Fruit fly (Drosophila melanogaster) whole organism, embryonic: ENCODE data around the gene phtm.
A peak's percentile ranks its signal among the peaks of the same experiment; 100 is the strongest.

Experiments used
- Aef1 ChIP-seq: fragments of 200-800 bp; sonication (Bioruptor generic); IDR thresholded peaks from 3 replicates; pipeline ENCODE4 v1.3.6; 2022; ENCODE audit warnings: missing biosample characterization, missing genetic modification characterization
- CG10274 ChIP-seq: fragments of 200-800 bp; sonication (Bioruptor generic); optimal IDR thresholded peaks from 3 replicates; lab custom pipeline; 2017; ENCODE audit warnings: missing biosample characterization, mild to moderate bottlenecking, missing genetic modification characterization
- CG11247 ChIP-seq: fragments of 200-800 bp; sonication (Bioruptor generic); IDR thresholded peaks from 2 replicates; pipeline ENCODE4 v1.3.6; 2022; ENCODE audit warnings: missing biosample characterization, missing genetic modification characterization
- CG12236 ChIP-seq: fragments of 200-800 bp; sonication (Bioruptor generic); optimal IDR thresholded peaks from 2 replicates; lab custom pipeline; 2016; ENCODE audit warnings: missing biosample characterization, missing genetic modification characterization
- CG12659 ChIP-seq: fragments of 200-800 bp; sonication (Bioruptor generic); optimal IDR thresholded peaks from 3 replicates; lab custom pipeline; 2017; ENCODE audit warnings: mild to moderate bottlenecking, missing biosample characterization, missing genetic modification reagents, missing genetic modification characterization
- CG12744 ChIP-seq: fragments of 200-800 bp; sonication (Bioruptor generic); optimal IDR thresholded peaks from 2 replicates; lab custom pipeline; 2016; ENCODE audit warnings: missing biosample characterization, missing genetic modification characterization
- CG16779 ChIP-seq: fragments of 200-800 bp; sonication (Bioruptor generic); IDR thresholded peaks from 2 replicates; pipeline ENCODE4 v1.3.6; 2022; ENCODE audit warnings: missing biosample characterization, missing genetic modification characterization
- CG16863 ChIP-seq: fragments of 200-800 bp; sonication (Bioruptor generic); optimal IDR thresholded peaks from 3 replicates; lab custom pipeline; 2016; ENCODE audit warnings: missing biosample characterization, missing genetic modification characterization
- CG17612 ChIP-seq: fragments of 200-800 bp; sonication (Bioruptor generic); IDR thresholded peaks from 2 replicates; pipeline ENCODE4 v1.3.6; 2022; ENCODE audit warnings: missing biosample characterization, missing genetic modification characterization
- CG32767 ChIP-seq: fragments of 200-800 bp; sonication (Bioruptor generic); IDR thresholded peaks from 2 replicates; pipeline ENCODE4 v1.3.6; 2022; ENCODE audit warnings: missing biosample characterization, missing genetic modification characterization
- CG3726 ChIP-seq: fragments of 200-800 bp; sonication (Bioruptor generic); IDR thresholded peaks from 3 replicates; pipeline ENCODE4, ENCODE4 v1.3.6; 2022; ENCODE audit warnings: missing biosample characterization, missing genetic modification characterization
- CG4617 ChIP-seq: fragments of 200-800 bp; sonication (Bioruptor generic); optimal IDR thresholded peaks from 3 replicates; lab custom pipeline; 2016; ENCODE audit warnings: missing biosample characterization, missing genetic modification characterization, borderline replicate concordance
- CG6175 ChIP-seq: fragments of 200-800 bp; sonication (Bioruptor generic); IDR thresholded peaks from 3 replicates; pipeline ENCODE4 v1.3.6; 2022; ENCODE audit warnings: missing biosample characterization, missing genetic modification characterization
- CG6765 ChIP-seq: fragments of 200-800 bp; sonication (Bioruptor generic); optimal IDR thresholded peaks from 3 replicates; lab custom pipeline; 2017; ENCODE audit warnings: missing biosample characterization, mild to moderate bottlenecking, missing genetic modification characterization
- CG7745 ChIP-seq: fragments of 200-800 bp; sonication (Bioruptor generic); optimal IDR thresholded peaks from 2 replicates; lab custom pipeline; 2018; ENCODE audit warnings: missing biosample characterization, mild to moderate bottlenecking, missing genetic modification characterization, moderate library complexity
- Chrac-16 ChIP-seq: fragments of 200-800 bp; sonication (Bioruptor generic); optimal IDR thresholded peaks from 3 replicates; lab custom pipeline; 2016; ENCODE audit warnings: missing biosample characterization, missing genetic modification characterization
- Dip2 ChIP-seq: fragments of 200-800 bp; sonication (Bioruptor generic); IDR thresholded peaks from 2 replicates; pipeline ENCODE4 v1.3.6; 2022; ENCODE audit warnings: missing biosample characterization, missing genetic modification characterization
- Fer2 ChIP-seq: fragments of 200-800 bp; sonication (Bioruptor generic); optimal IDR thresholded peaks from 2 replicates; lab custom pipeline; 2018; ENCODE audit warnings: missing biosample characterization, mild to moderate bottlenecking, missing genetic modification characterization, moderate library complexity
- H2.0 ChIP-seq: fragments of 200-800 bp; sonication (Bioruptor generic); IDR thresholded peaks from 2 replicates; pipeline ENCODE4 v1.3.6; 2022; ENCODE audit warnings: missing biosample characterization, missing genetic modification characterization
- HLHmδ ChIP-seq: fragments of 200-800 bp; sonication (Bioruptor generic); optimal IDR thresholded peaks from 2 replicates; lab custom pipeline; 2018; ENCODE audit warnings: missing biosample characterization, mild to moderate bottlenecking, missing genetic modification characterization, moderate library complexity
- Hr3 ChIP-seq: fragments of 200-800 bp; sonication (Bioruptor generic); optimal IDR thresholded peaks from 3 replicates; lab custom pipeline; 2016; ENCODE audit warnings: missing biosample characterization, missing genetic modification characterization
- Max ChIP-seq: fragments of 200-800 bp; sonication (Bioruptor generic); optimal IDR thresholded peaks from 2 replicates; lab custom pipeline; 2016; ENCODE audit warnings: missing biosample characterization, mild to moderate bottlenecking, missing genetic modification characterization
- NK7.1 ChIP-seq: fragments of 200-800 bp; sonication (Bioruptor generic); optimal IDR thresholded peaks from 3 replicates; lab custom pipeline; 2016; ENCODE audit warnings: missing biosample characterization, missing genetic modification characterization
- NfI ChIP-seq: fragments of 200-800 bp; sonication (Bioruptor generic); optimal IDR thresholded peaks from 3 replicates; lab custom pipeline; 2018; ENCODE audit warnings: missing biosample characterization, mild to moderate bottlenecking, missing genetic modification characterization, moderate library complexity
- Opbp ChIP-seq: fragments of 200-800 bp; sonication (Bioruptor generic); IDR thresholded peaks from 3 replicates; pipeline ENCODE4 v1.3.6; 2022; ENCODE audit warnings: missing biosample characterization, missing genetic modification characterization; ENCODE audit not compliant: partially characterized antibody
- Sry-δ ChIP-seq: fragments of 200-800 bp; sonication (Bioruptor generic); optimal IDR thresholded peaks from 2 replicates; lab custom pipeline; 2016; ENCODE audit warnings: missing biosample characterization, missing genetic modification characterization
- Usf ChIP-seq: fragments of 200-800 bp; sonication (Bioruptor generic); optimal IDR thresholded peaks from 2 replicates; lab custom pipeline; 2017; ENCODE audit warnings: missing genotype, missing biosample characterization, missing genetic modification characterization
- cas ChIP-seq: fragments of 200-800 bp; sonication (Bioruptor generic); IDR thresholded peaks from 2 replicates; pipeline ENCODE4 v1.3.6; 2022; ENCODE audit warnings: missing biosample characterization, missing genetic modification characterization
- cato ChIP-seq: fragments of 200-800 bp; sonication (Bioruptor generic); optimal IDR thresholded peaks from 2 replicates; lab custom pipeline; 2016; ENCODE audit warnings: missing biosample characterization, missing genetic modification characterization, borderline replicate concordance
- caup ChIP-seq: fragments of 200-800 bp; sonication (Bioruptor generic); optimal IDR thresholded peaks from 3 replicates; lab custom pipeline; 2017; ENCODE audit warnings: missing biosample characterization, mild to moderate bottlenecking, missing genetic modification characterization, moderate library complexity; ENCODE audit not compliant: severe bottlenecking
- chinmo ChIP-seq: fragments of 200-800 bp; sonication (Bioruptor generic); IDR thresholded peaks from 4 replicates; pipeline ENCODE4 v1.3.6; 2022; ENCODE audit warnings: missing biosample characterization, missing genetic modification characterization; ENCODE audit not compliant: partially characterized antibody
- chn ChIP-seq: fragments of 200-800 bp; sonication (Bioruptor generic); optimal IDR thresholded peaks from 2 replicates; lab custom pipeline; 2016; ENCODE audit warnings: missing biosample characterization, missing genetic modification characterization
- dimm ChIP-seq: fragments of 200-800 bp; sonication (Bioruptor generic); IDR thresholded peaks from 2 replicates; pipeline ENCODE4 v1.3.6; 2022; ENCODE audit warnings: missing biosample characterization, missing genetic modification characterization
- dmrt99B ChIP-seq: fragments of 200-800 bp; sonication (Bioruptor generic); optimal IDR thresholded peaks from 2 replicates; lab custom pipeline; 2018; ENCODE audit warnings: missing biosample characterization, mild to moderate bottlenecking, missing genetic modification characterization, moderate library complexity
- dpn ChIP-seq, 2 experiments: fragments of 200-800 bp; sonication (Bioruptor generic); optimal IDR thresholded peaks; 3 replicates each; lab custom pipeline; 2016; ENCODE audit warnings: missing biosample characterization in 2 of 2, missing genetic modification characterization in 2 of 2
- dysf ChIP-seq: fragments of 200-800 bp; sonication (Bioruptor generic); IDR thresholded peaks from 3 replicates; pipeline ENCODE4 v1.3.6; 2022; ENCODE audit warnings: missing biosample characterization, missing genetic modification characterization
- fd102C ChIP-seq: fragments of 200-800 bp; sonication (Bioruptor generic); optimal IDR thresholded peaks from 2 replicates; lab custom pipeline; 2018; ENCODE audit warnings: missing biosample characterization, mild to moderate bottlenecking, missing genetic modification characterization, moderate library complexity
- jumu ChIP-seq: fragments of 200-800 bp; sonication (Bioruptor generic); optimal IDR thresholded peaks from 3 replicates; lab custom pipeline; 2016; ENCODE audit warnings: missing biosample characterization, missing genetic modification characterization
- kay ChIP-seq: fragments of 200-800 bp; sonication (Bioruptor generic); optimal IDR thresholded peaks from 2 replicates; lab custom pipeline; 2016; ENCODE audit warnings: missing biosample characterization, missing genetic modification characterization
- lilli ChIP-seq: fragments of 200-800 bp; sonication (Bioruptor generic); optimal IDR thresholded peaks from 3 replicates; lab custom pipeline; 2016; ENCODE audit warnings: missing biosample characterization, missing genetic modification characterization
- mam ChIP-seq: fragments of 200-800 bp; sonication (Bioruptor generic); optimal IDR thresholded peaks from 3 replicates; lab custom pipeline; 2016; ENCODE audit warnings: missing biosample characterization, missing genetic modification characterization
- mirr ChIP-seq: fragments of 200-800 bp; sonication (Bioruptor generic); optimal IDR thresholded peaks from 3 replicates; lab custom pipeline; 2018; ENCODE audit warnings: missing biosample characterization, mild to moderate bottlenecking, missing genetic modification characterization
- pita ChIP-seq: fragments of 200-800 bp; sonication (Bioruptor generic); optimal IDR thresholded peaks from 2 replicates; lab custom pipeline; 2017; ENCODE audit warnings: missing biosample characterization, mild to moderate bottlenecking, missing genetic modification characterization
- rib ChIP-seq: fragments of 200-800 bp; sonication (Bioruptor generic); IDR thresholded peaks from 2 replicates; pipeline ENCODE4 v1.3.6; 2022; ENCODE audit warnings: missing biosample characterization, missing genetic modification characterization
- row ChIP-seq: fragments of 200-800 bp; sonication (Bioruptor generic); IDR thresholded peaks from 3 replicates; pipeline ENCODE4 v1.3.6; 2022; ENCODE audit warnings: missing biosample characterization, missing genetic modification characterization
- sc ChIP-seq, 3 experiments: fragments of >200 bp in 2 of 3; fragments of 200-800 bp in 1 of 3; sonication (Bioruptor generic) in 1 of 3; optimal IDR thresholded peaks; 2 replicates in 2 of 3; 3 replicates in 1 of 3; lab custom pipeline; 2017; ENCODE audit warnings: mild to moderate bottlenecking in 1 of 3, missing biosample characterization in 1 of 3, missing genetic modification characterization in 1 of 3, missing genetic modification reagents in 1 of 3
- tgo ChIP-seq: fragments of 200-800 bp; sonication (Bioruptor generic); IDR thresholded peaks from 3 replicates; pipeline ENCODE4 v1.3.6; 2022; ENCODE audit warnings: missing biosample characterization, missing genetic modification characterization
- tio ChIP-seq: fragments of 200-800 bp; sonication (Bioruptor generic); optimal IDR thresholded peaks from 2 replicates; lab custom pipeline; 2017; ENCODE audit warnings: missing biosample characterization, missing genetic modification characterization, inconsistent platforms
- unc-4 ChIP-seq: fragments of 200-800 bp; sonication (Bioruptor generic); IDR thresholded peaks from 2 replicates; pipeline ENCODE4 v1.3.6; 2022; ENCODE audit warnings: missing biosample characterization, missing genetic modification characterization; ENCODE audit not compliant: partially characterized antibody
- zen2 ChIP-seq: fragments of 200-800 bp; sonication (Bioruptor generic); IDR thresholded peaks from 3 replicates; pipeline ENCODE4 v1.3.6; 2022; ENCODE audit warnings: missing biosample characterization, missing genetic modification characterization; ENCODE audit not compliant: partially characterized antibody

phtm gene

dm6 chrX:18644890-18645289 is 40.7 kb upstream of the phtm start (continued):
- no peak; the same call in 1 of the 2 replicates for TF ChIP-seq CG11247 (GFP tag; lab: Robert Waterston, UW)
- TF ChIP-seq dmrt99B (tag; lab: Kevin White, UChicago) = peak; percentile 83
- peak; percentile 33 for TF ChIP-seq Sry-δ (GFP tag; lab: Kevin White, UChicago)
- TF ChIP-seq Dip2 (GFP tag; lab: Robert Waterston, UW) = no peak
- peak; percentile 18 for TF ChIP-seq Usf (GFP tag; lab: Kevin White, UChicago)
- peak; percentile 75 for TF ChIP-seq chn (GFP tag; lab: Kevin White, UChicago)
- TF ChIP-seq Hr3 (GFP tag; lab: Kevin White, UChicago) = peak; percentile 69
- TF ChIP-seq CG6765 (GFP tag; lab: Kevin White, UChicago) = peak; percentile 52
- peak; percentile 80 for TF ChIP-seq caup
- TF ChIP-seq CG6175 (GFP tag; lab: Robert Waterston, UW) = no peak
- peak; percentile 84 for TF ChIP-seq CG12659 (GFP tag; lab: Kevin White, UChicago)
- peak; percentile 60; the same call in 1 of the 2 replicates for TF ChIP-seq rib
- no peak for TF ChIP-seq kay (GFP tag; lab: Kevin White, UChicago)
- TF ChIP-seq CG17612 (GFP tag; lab: Robert Waterston, UW) = no peak
- peak; percentile 79 for TF ChIP-seq tgo (GFP tag; lab: Robert Waterston, UW)
- TF ChIP-seq NK7.1 (GFP tag; lab: Kevin White, UChicago) = no peak
- TF ChIP-seq Fer2 (tag; lab: Kevin White, UChicago) = peak; percentile 70
- no peak for TF ChIP-seq HLHmδ (GFP tag; lab: Kevin White, UChicago)
- peak; percentile 31 for TF ChIP-seq mirr
- peak; percentile 68 for TF ChIP-seq H2.0 (GFP tag; lab: Robert Waterston, UW)
- peak; percentile 48 for TF ChIP-seq CG12744 (GFP tag; lab: Kevin White, UChicago)
- TF ChIP-seq chinmo = no peak
- TF ChIP-seq CG16863 = peak; percentile 75
- TF ChIP-seq dysf = peak; percentile 85
- peak; percentile 74 for TF ChIP-seq Max
- TF ChIP-seq dpn (GFP tag; optimal IDR thresholded peaks at IDR 0.05; lab: Kevin White, UChicago) = peak; percentile 69 to 79
- TF ChIP-seq CG16779 (GFP tag; lab: Robert Waterston, UW) = no peak
- TF ChIP-seq Aef1 (GFP tag; lab: Robert Waterston, UW) = no peak; the same call in 1 of the 3 replicates
- TF ChIP-seq pita (GFP tag; lab: Kevin White, UChicago) = no peak
- no peak for TF ChIP-seq sc (optimal IDR thresholded peaks at IDR 0.05; lab: Kevin White, UChicago)
- TF ChIP-seq sc (GFP tag; optimal IDR thresholded peaks at IDR 0.05; lab: Kevin White, UChicago) = peak; percentile 65
- TF ChIP-seq lilli = peak; percentile 88
- TF ChIP-seq fd102C (GFP tag; lab: Kevin White, UChicago) = no peak
- TF ChIP-seq CG7745 (tag; lab: Kevin White, UChicago) = no peak
- peak; percentile 59; the same call in 1 of the 2 replicates for TF ChIP-seq CG32767 (GFP tag; lab: Robert Waterston, UW)
- TF ChIP-seq CG12236 = no peak
- TF ChIP-seq zen2 = no peak
- TF ChIP-seq CG4617 (GFP tag; lab: Kevin White, UChicago) = peak; percentile 39
- TF ChIP-seq NfI = peak; percentile 78
- TF ChIP-seq Chrac-16 (GFP tag; lab: Kevin White, UChicago) = peak; percentile 77
- TF ChIP-seq jumu (GFP tag; lab: Kevin White, UChicago) = peak; percentile 74
- peak; percentile 58 for TF ChIP-seq tio (GFP tag; lab: Kevin White, UChicago)
- TF ChIP-seq cas (GFP tag; lab: Robert Waterston, UW) = no peak
- TF ChIP-seq mam (GFP tag; lab: Kevin White, UChicago) = peak; percentile 74
- peak; percentile 87 for TF ChIP-seq row
- TF ChIP-seq unc-4 (GFP tag; lab: Robert Waterston, UW) = no peak
- TF ChIP-seq CG3726 (GFP tag; lab: Robert Waterston, UW) = no peak
- TF ChIP-seq cato (GFP tag; lab: Kevin White, UChicago) = peak; percentile 73
- peak; percentile 69 for TF ChIP-seq CG10274 (GFP tag; lab: Kevin White, UChicago)
- no peak for TF ChIP-seq dimm (GFP tag; lab: Robert Waterston, UW)
- no peak for TF ChIP-seq Opbp (GFP tag; lab: Robert Waterston, UW)
